Worm (Caenorhabditis elegans) whole organism, young adult: ENCODE data around the gene ZK563.2.

Source experiments
- C17E4.6 ChIP-seq: fragments of 200-800 bp; sonication (Bioruptor generic); IDR thresholded peaks from 2 replicates; pipeline ENCODE4 v1.3.6; 2022; ENCODE audit warnings: missing genetic modification reagents, missing genetic modification characterization, missing compliant biosample characterization
- F37B4.10 ChIP-seq: fragments of 200-800 bp; sonication (Bioruptor generic); IDR thresholded peaks from 2 replicates; pipeline ENCODE4 v1.3.6; 2022; ENCODE audit warnings: missing genetic modification characterization, missing compliant biosample characterization
- F49E8.2 ChIP-seq: sonication (generic microtip); optimal IDR thresholded peaks from 3 replicates; lab custom pipeline; 2017; ENCODE audit warnings: missing genetic modification characterization, mild to moderate bottlenecking, missing compliant biosample characterization, antibody characterized with exemption, moderate library complexity; ENCODE audit not compliant: insufficient read depth
- F55B11.4 ChIP-seq: sonication (generic microtip); optimal IDR thresholded peaks from 2 replicates; lab custom pipeline; 2016; ENCODE audit warnings: missing compliant biosample characterization, missing genetic modification characterization, borderline replicate concordance; ENCODE audit not compliant: insufficient read depth
- K12H6.12 ChIP-seq: fragments of 200-800 bp; sonication (Bioruptor generic); optimal IDR thresholded peaks from 2 replicates; lab custom pipeline; 2018; ENCODE audit warnings: mild to moderate bottlenecking, missing genetic modification characterization, missing compliant biosample characterization
- Y53F4B.3 ChIP-seq: fragments of 200-800 bp; sonication (Bioruptor generic); IDR thresholded peaks from 2 replicates; pipeline ENCODE4 v1.3.6; 2022; ENCODE audit warnings: missing genetic modification reagents, missing genetic modification characterization, missing compliant biosample characterization
- Y53G8AR.9 ChIP-seq: fragments of 200-800 bp; sonication (Bioruptor generic); conservative IDR thresholded peaks from 2 replicates; pipeline ENCODE4 v1.3.6; 2022; ENCODE audit warnings: missing genetic modification reagents, missing genetic modification characterization, missing compliant biosample characterization
- Y79H2A.3 ChIP-seq: fragments of 200-800 bp; sonication (Bioruptor generic); conservative IDR thresholded peaks from 2 replicates; pipeline ENCODE4 v1.3.6; 2022; ENCODE audit warnings: missing genetic modification reagents, missing genetic modification characterization, missing compliant biosample characterization
- Y95B8A.8 ChIP-seq: fragments of 200-800 bp; sonication (Bioruptor generic); IDR thresholded peaks from 2 replicates; pipeline ENCODE4 v1.3.6; 2022; ENCODE audit warnings: missing genetic modification reagents, missing genetic modification characterization, missing compliant biosample characterization
- ZK185.1 ChIP-seq: sonication (generic microtip); optimal IDR thresholded peaks from 2 replicates; lab custom pipeline; 2016; ENCODE audit warnings: mild to moderate bottlenecking, missing genetic modification characterization, missing compliant biosample characterization; ENCODE audit not compliant: poor library complexity, severe bottlenecking
- akir-1 ChIP-seq: fragments of 200-800 bp; sonication (Bioruptor generic); optimal IDR thresholded peaks from 2 replicates; lab custom pipeline; 2018; ENCODE audit warnings: mild to moderate bottlenecking, missing genetic modification characterization, moderate library complexity, missing compliant biosample characterization
- ama-1 ChIP-seq, 3 experiments: fragments of 150-350 bp in 1 of 3; sonication (generic microtip) in 2 of 3; optimal IDR thresholded peaks; 2 replicates each; lab custom pipeline; 2014 to 2018; ENCODE audit warnings: missing biosample characterization in 2 of 3, missing genetic modification characterization in 2 of 3, missing genetic modification reagents in 2 of 3
- aptf-3 ChIP-seq: fragments of 200-800 bp; sonication (Bioruptor generic); IDR thresholded peaks from 2 replicates; pipeline ENCODE4 v1.3.6; 2022; ENCODE audit warnings: missing genetic modification characterization, missing compliant biosample characterization
- atf-7 ChIP-seq: sonication (generic microtip); optimal IDR thresholded peaks from 2 replicates; lab custom pipeline; 2017; ENCODE audit warnings: mild to moderate bottlenecking, missing genetic modification characterization, missing compliant biosample characterization
- attf-5 ChIP-seq: fragments of 200-800 bp; sonication (Bioruptor generic); optimal IDR thresholded peaks from 2 replicates; lab custom pipeline; 2018; ENCODE audit warnings: mild to moderate bottlenecking, missing genetic modification characterization, missing compliant biosample characterization
- attf-6 ChIP-seq: fragments of 200-800 bp; sonication (Bioruptor generic); IDR thresholded peaks from 2 replicates; pipeline ENCODE4 v1.3.6; 2022; ENCODE audit warnings: missing genetic modification reagents, missing genetic modification characterization, missing compliant biosample characterization
- bed-2 ChIP-seq: fragments of 200-800 bp; sonication (Bioruptor generic); IDR thresholded peaks from 2 replicates; pipeline ENCODE4 v1.3.6; 2022; ENCODE audit warnings: missing genetic modification reagents, missing genetic modification characterization, missing compliant biosample characterization
- cebp-1 ChIP-seq, 2 experiments: fragments of 200-800 bp in 1 of 2; sonication (Bioruptor generic) in 1 of 2; sonication (generic microtip) in 1 of 2; IDR thresholded peaks in 1 of 2; optimal IDR thresholded peaks in 1 of 2; 2 replicates each; pipeline versions ENCODE4 v1.3.6 to Lab custom; 2017 to 2022; ENCODE audit warnings: missing compliant biosample characterization in 2 of 2, missing genetic modification characterization in 2 of 2, mild to moderate bottlenecking in 1 of 2, missing genetic modification reagents in 1 of 2, moderate library complexity in 1 of 2
- ceh-27 ChIP-seq: fragments of 200-800 bp; sonication (Bioruptor generic); optimal IDR thresholded peaks from 2 replicates; lab custom pipeline; 2018; ENCODE audit warnings: mild to moderate bottlenecking, missing genetic modification characterization, moderate library complexity, missing compliant biosample characterization
- ceh-40 ChIP-seq: fragments of 200-800 bp; sonication (Bioruptor generic); IDR thresholded peaks from 2 replicates; pipeline ENCODE4 v1.3.6; 2022; ENCODE audit warnings: missing genetic modification characterization, missing compliant biosample characterization
- ceh-58 ChIP-seq: fragments of 200-800 bp; sonication (Bioruptor generic); IDR thresholded peaks from 2 replicates; pipeline ENCODE4 v1.3.6; 2022; ENCODE audit warnings: missing genetic modification characterization, missing compliant biosample characterization
- efl-1 ChIP-seq: fragments of 150-350 bp; optimal IDR thresholded peaks from 2 replicates; lab custom pipeline; 2014; ENCODE audit warnings: missing biosample characterization, missing genetic modification reagents, missing genetic modification characterization
- egl-18 ChIP-seq: fragments of 200-800 bp; sonication (Bioruptor generic); IDR thresholded peaks from 2 replicates; pipeline ENCODE4 v1.3.6; 2022; ENCODE audit warnings: missing genetic modification reagents, missing genetic modification characterization, missing compliant biosample characterization
- egrh-3 ChIP-seq: fragments of 200-800 bp; sonication (Bioruptor generic); IDR thresholded peaks from 2 replicates; pipeline ENCODE4 v1.3.6; 2022; ENCODE audit warnings: missing genetic modification reagents, missing genetic modification characterization, missing compliant biosample characterization
- ets-4 ChIP-seq: fragments of 200-800 bp; sonication (Bioruptor generic); optimal IDR thresholded peaks from 2 replicates; lab custom pipeline; 2018; ENCODE audit warnings: mild to moderate bottlenecking, missing genetic modification characterization, missing compliant biosample characterization
- hrde-1 ChIP-seq: sonication (generic microtip); optimal IDR thresholded peaks from 2 replicates; lab custom pipeline; 2016; ENCODE audit warnings: missing genetic modification characterization, mild to moderate bottlenecking, missing compliant biosample characterization, moderate library complexity, missing genotype, missing genetic modification reagents, borderline replicate concordance
- hsf-1 ChIP-seq: fragments of 200-800 bp; sonication (Bioruptor generic); IDR thresholded peaks from 2 replicates; pipeline ENCODE4 v1.3.6; 2022; ENCODE audit warnings: missing genetic modification reagents, missing genetic modification characterization, missing compliant biosample characterization
- lin-26 ChIP-seq: fragments of 200-800 bp; sonication (Bioruptor generic); IDR thresholded peaks from 2 replicates; pipeline ENCODE4 v1.3.6; 2022; ENCODE audit warnings: missing genetic modification reagents, missing genetic modification characterization, missing compliant biosample characterization
- lin-35 ChIP-seq, 3 experiments: fragments of 150-350 bp in 2 of 3; sonication (generic microtip) in 1 of 3; optimal IDR thresholded peaks; 2 replicates each; lab custom pipeline; 2014 to 2018; ENCODE audit warnings: missing biosample characterization in 3 of 3, missing genetic modification characterization in 3 of 3, missing genetic modification reagents in 3 of 3
- lin-40 ChIP-seq: sonication (generic microtip); optimal IDR thresholded peaks from 2 replicates; lab custom pipeline; 2016; ENCODE audit warnings: missing genetic modification characterization, mild to moderate bottlenecking, missing compliant biosample characterization, missing genotype, missing genetic modification reagents
- lin-54 ChIP-seq: fragments of 200-800 bp; sonication (Bioruptor generic); optimal IDR thresholded peaks from 2 replicates; lab custom pipeline; 2018; ENCODE audit warnings: mild to moderate bottlenecking, missing genetic modification characterization, missing compliant biosample characterization
- lir-1 ChIP-seq: fragments of 200-800 bp; sonication (Bioruptor generic); conservative IDR thresholded peaks from 2 replicates; pipeline ENCODE4 v1.3.6; 2022; ENCODE audit warnings: missing genetic modification reagents, missing genetic modification characterization, missing compliant biosample characterization
- lsl-1 ChIP-seq: fragments of 200-800 bp; sonication (Bioruptor generic); optimal IDR thresholded peaks from 2 replicates; lab custom pipeline; 2018; ENCODE audit warnings: mild to moderate bottlenecking, missing genetic modification characterization, moderate library complexity, missing compliant biosample characterization
- lsy-27 ChIP-seq: sonication (generic microtip); optimal IDR thresholded peaks from 2 replicates; lab custom pipeline; 2017; ENCODE audit warnings: missing genetic modification characterization, mild to moderate bottlenecking, missing compliant biosample characterization, antibody characterized with exemption, missing genotype, borderline replicate concordance; ENCODE audit not compliant: insufficient read depth
- madf-10 ChIP-seq: sonication (generic microtip); optimal IDR thresholded peaks from 2 replicates; lab custom pipeline; 2016; ENCODE audit warnings: mild to moderate bottlenecking, missing genetic modification characterization, missing compliant biosample characterization
- mcd-1 ChIP-seq: fragments of 200-800 bp; sonication (Bioruptor generic); IDR thresholded peaks from 2 replicates; pipeline ENCODE4 v1.3.6; 2022; ENCODE audit warnings: missing genetic modification reagents, missing genetic modification characterization, missing compliant biosample characterization
- nfya-2 ChIP-seq: fragments of 200-800 bp; sonication (Bioruptor generic); IDR thresholded peaks from 2 replicates; pipeline ENCODE4 v1.3.6; 2022; ENCODE audit warnings: missing genetic modification reagents, missing genetic modification characterization, missing compliant biosample characterization
- nfyb-1 ChIP-seq: fragments of 200-800 bp; sonication (Bioruptor generic); IDR thresholded peaks from 2 replicates; pipeline ENCODE4 v1.3.6; 2022; ENCODE audit warnings: missing genetic modification reagents, missing genetic modification characterization, missing compliant biosample characterization
- nhr-120 ChIP-seq: fragments of 200-800 bp; sonication (Bioruptor generic); IDR thresholded peaks from 2 replicates; pipeline ENCODE4 v1.3.6; 2022; ENCODE audit warnings: missing genetic modification characterization, missing compliant biosample characterization
- nhr-80 ChIP-seq: sonication (generic microtip); optimal IDR thresholded peaks from 2 replicates; lab custom pipeline; 2016; ENCODE audit warnings: missing genetic modification characterization, missing compliant biosample characterization
- nhr-90 ChIP-seq: sonication (generic microtip); optimal IDR thresholded peaks from 2 replicates; lab custom pipeline; 2016; ENCODE audit warnings: missing genotype, mild to moderate bottlenecking, missing genetic modification characterization, missing compliant biosample characterization
- snpc-3.4 ChIP-seq: sonication (generic microtip); optimal IDR thresholded peaks from 2 replicates; lab custom pipeline; 2017; ENCODE audit warnings: missing genetic modification characterization, mild to moderate bottlenecking, missing compliant biosample characterization, antibody characterized with exemption, moderate library complexity, missing genotype, missing genetic modification reagents
- somi-1 ChIP-seq: fragments of 200-800 bp; sonication (Bioruptor generic); optimal IDR thresholded peaks from 2 replicates; lab custom pipeline; 2018; ENCODE audit warnings: mild to moderate bottlenecking, missing genetic modification characterization, missing compliant biosample characterization
- unc-130 ChIP-seq: sonication (generic microtip); optimal IDR thresholded peaks from 2 replicates; lab custom pipeline; 2016; ENCODE audit warnings: missing genetic modification reagents, missing genetic modification characterization, missing compliant biosample characterization
- zfh-2 ChIP-seq: fragments of 200-800 bp; sonication (Bioruptor generic); conservative IDR thresholded peaks from 2 replicates; pipeline ENCODE4 v1.3.6; 2022; ENCODE audit warnings: missing genetic modification reagents, missing genetic modification characterization, missing compliant biosample characterization
- ztf-28 ChIP-seq: fragments of 200-800 bp; sonication (Bioruptor generic); IDR thresholded peaks from 2 replicates; pipeline ENCODE4 v1.3.6; 2022; ENCODE audit warnings: missing genetic modification reagents, missing genetic modification characterization, missing compliant biosample characterization

The ZK563.2 gene

DNA sequence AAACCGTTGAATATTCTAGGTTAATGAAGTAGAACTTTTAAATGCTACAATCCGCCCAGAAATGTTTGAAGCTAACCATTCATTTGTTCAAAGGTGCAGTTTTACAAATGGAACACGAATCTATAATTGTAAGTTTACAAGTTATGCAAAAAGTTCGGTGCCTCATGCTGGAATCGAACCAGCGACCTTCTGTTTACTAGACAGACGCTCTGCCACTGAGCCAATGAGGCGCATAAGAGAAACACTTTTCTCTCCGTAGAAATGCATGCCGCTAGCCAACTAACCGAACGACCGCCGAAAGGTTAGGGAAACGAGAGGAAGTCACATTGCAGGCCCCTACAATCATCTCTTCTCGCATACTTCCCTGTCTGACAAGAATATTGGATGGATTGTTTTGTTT is 2.5 kb downstream of the ZK563.2 start (continued):
- TF ChIP-seq ceh-27 (GFP tag; lab: Kevin White, UChicago) (peak; percentile 74), madf-10 (tag; lab: Kevin White, UChicago) (peak; percentile 79), lin-35 (GFP tag; optimal IDR thresholded peaks at IDR 0.05; lab: Kevin White, UChicago) (peak in 1 of 3 experiments; percentile 69), ceh-58 (GFP tag; lab: Robert Waterston, UW) (no peak), Y79H2A.3 (GFP tag; lab: Robert Waterston, UW) (no peak), somi-1 (GFP tag; lab: Kevin White, UChicago) (peak; percentile 26), cebp-1 (GFP tag; IDR thresholded peaks at IDR 0.05; lab: Robert Waterston, UW) (0 out of 2 replicates have a peak, but pooled peaks have one; percentile 30), cebp-1 (tag; optimal IDR thresholded peaks at IDR 0.05; lab: Kevin White, UChicago) (peak; percentile 74), lsl-1 (no peak), lin-40 (peak; percentile 74), unc-130 (GFP tag; lab: Kevin White, UChicago) (peak; percentile 54), F37B4.10 (GFP tag; lab: Robert Waterston, UW) (no peak), Y53G8AR.9 (GFP tag; lab: Robert Waterston, UW) (peak; percentile 39; the same call in 1 of the 2 replicates), hrde-1 (tag; lab: Kevin White, UChicago) (no peak), lir-1 (GFP tag; lab: Robert Waterston, UW) (0 out of 2 replicates have a peak, but pooled peaks have one; percentile 21), ztf-28 (GFP tag; lab: Robert Waterston, UW) (peak; percentile 28; the same call in 1 of the 2 replicates), nhr-90 (tag; lab: Kevin White, UChicago) (peak; percentile 78), zfh-2 (GFP tag; lab: Robert Waterston, UW) (no peak; the same call in 1 of the 2 replicates), F49E8.2 (tag; lab: Kevin White, UChicago) (no peak), bed-2 (no peak), lin-26 (GFP tag; lab: Robert Waterston, UW) (peak; percentile 93), ZK185.1 (tag; lab: Kevin White, UChicago) (peak; percentile 83), nfyb-1 (GFP tag; lab: Robert Waterston, UW) (peak; percentile 90), C17E4.6 (GFP tag; lab: Robert Waterston, UW) (no peak), nfya-2 (GFP tag; lab: Robert Waterston, UW) (no peak), atf-7 (peak; percentile 44), ceh-40 (GFP tag; lab: Robert Waterston, UW) (peak; percentile 81; the same call in 1 of the 2 replicates), nhr-80 (tag; lab: Kevin White, UChicago) (peak; percentile 23), attf-6 (GFP tag; lab: Robert Waterston, UW) (peak; percentile 50; the same call in 1 of the 2 replicates), nhr-120 (GFP tag; lab: Robert Waterston, UW) (0 out of 2 replicates have a peak, but pooled peaks have one; percentile 60), hsf-1 (GFP tag; lab: Robert Waterston, UW) (no peak), K12H6.12 (peak; percentile 52), F55B11.4 (tag; lab: Kevin White, UChicago) (no peak), egrh-3 (GFP tag; lab: Robert Waterston, UW) (peak; percentile 57; the same call in 1 of the 2 replicates), Y95B8A.8 (GFP tag; lab: Robert Waterston, UW) (peak; percentile 73), akir-1 (peak; percentile 36), Y53F4B.3 (no peak), snpc-3.4 (peak; percentile 86), ets-4 (GFP tag; lab: Kevin White, UChicago) (peak; percentile 57), ama-1 (optimal IDR thresholded peaks at IDR 0.05; lab: Kevin White, UChicago) (no peak), ama-1 (GFP tag; optimal IDR thresholded peaks at IDR 0.05; lab: Kevin White, UChicago) (peak; percentile 75 to 90), aptf-3 (GFP tag; lab: Robert Waterston, UW) (peak; percentile 48; the same call in 1 of the 2 replicates), egl-18 (GFP tag; lab: Robert Waterston, UW) (0 out of 2 replicates have a peak, but pooled peaks have one; percentile 55), lin-54 (GFP tag; lab: Kevin White, UChicago) (peak; percentile 54), efl-1 (GFP tag; lab: Kevin White, UChicago) (no peak), attf-5 (peak; percentile 42), mcd-1 (peak; percentile 60; the same call in 1 of the 2 replicates), lsy-27 (tag; lab: Kevin White, UChicago) (peak; percentile 63)
